Worm (Caenorhabditis elegans) whole organism, L2 larva: Measurements from ENCODE around the gene fmo-5.

Experiments used
- blmp-1 ChIP-seq: sonication (generic microtip); optimal IDR thresholded peaks from 2 replicates; lab custom pipeline; 2017; ENCODE audit warnings: missing genetic modification characterization, mild to moderate bottlenecking, missing compliant biosample characterization, antibody characterized with exemption, moderate library complexity; ENCODE audit not compliant: insufficient read depth
- nhr-6 ChIP-seq: fragments of 150-350 bp; optimal IDR thresholded peaks from 2 replicates; lab custom pipeline; 2014; ENCODE audit warnings: missing biosample characterization, missing genetic modification characterization

DNA sequence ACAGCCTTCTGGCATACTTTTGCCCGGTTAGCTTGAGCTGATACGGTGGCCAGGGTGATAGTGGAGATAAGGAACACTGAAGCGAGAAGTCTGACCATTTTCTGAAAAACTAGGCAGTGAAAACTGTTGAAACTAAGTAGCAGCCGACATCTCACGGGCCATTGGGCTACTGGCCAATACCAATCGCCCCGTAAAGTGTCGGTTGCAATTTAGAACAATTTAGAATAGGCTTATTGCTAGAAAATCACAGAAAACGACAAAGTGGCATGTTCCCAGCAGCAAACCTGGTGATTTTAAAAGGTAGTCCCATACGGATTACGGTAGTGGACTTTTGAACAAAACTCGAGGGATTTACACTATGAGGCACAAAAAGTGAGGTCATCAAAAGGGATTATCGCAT lies 32.4 kb downstream of the fmo-5 start, which contains the start of gene T02B11.4:
- no peak for TF ChIP-seq blmp-1 (tag; lab: Kevin White, UChicago)
- no peak for TF ChIP-seq nhr-6 (tag; lab: Kevin White, UChicago)
